Fruit fly (Drosophila melanogaster) whole organism, larva: Measurements from ENCODE around the gene Ccp84Ab.

Experiments
- noc ChIP-seq: fragments of 200-800 bp; sonication (Bioruptor generic); optimal IDR thresholded peaks from 3 replicates; lab custom pipeline; 2019; ENCODE audit warnings: missing biosample characterization, mild to moderate bottlenecking, missing genetic modification characterization, moderate library complexity

The Ccp84Ab gene

dm6 chr3R:6690139-6690538 lies 12.5 kb downstream of the Ccp84Ab start, which contains the start of gene Ccp84Af:
Gene Ccp84Af (minus strand): TSS chr3R:6690239.
- TF ChIP-seq noc (tag; lab: Kevin White, UChicago), result no peak

dm6 chr3R:6688160-6688559 lies 14.5 kb downstream of the Ccp84Ab start:
- no peak for TF ChIP-seq noc (tag; lab: Kevin White, UChicago)

- no peak for TF ChIP-seq noc (tag; lab: Kevin White, UChicago)
Measured at dm6 chr3R:6687219-6687618, 15.5 kb downstream of the Ccp84Ab start.

dm6 chr3R:6686428-6686827 lies 16.2 kb downstream of the Ccp84Ab start, which contains the start of gene Ccp84Ag:
Gene Ccp84Ag (plus strand): TSS chr3R:6686728.
- TF ChIP-seq noc (tag; lab: Kevin White, UChicago), result no peak

- no peak for TF ChIP-seq noc (tag; lab: Kevin White, UChicago)
Measured at dm6 chr3R:6684145-6684544, 18.5 kb downstream of the Ccp84Ab start, which contains the start of gene Edg84A. Gene Edg84A (plus strand): TSS chr3R:6684445.

- no peak for TF ChIP-seq noc (tag; lab: Kevin White, UChicago)
Measured at dm6 chr3R:6683671-6684070, 19.0 kb downstream of the Ccp84Ab start.

- TF ChIP-seq noc (tag; lab: Kevin White, UChicago), result no peak
Measured at dm6 chr3R:6683135-6683534, 19.5 kb downstream of the Ccp84Ab start.

dm6 chr3R:6678480-6678879 lies 24.2 kb downstream of the Ccp84Ab start, which contains the start of gene lab:
Gene lab (minus strand): TSS chr3R:6678590.
- TF ChIP-seq noc (tag; lab: Kevin White, UChicago), result no peak

- no peak for TF ChIP-seq noc (tag; lab: Kevin White, UChicago)
Measured at dm6 chr3R:6674548-6674947, 28.1 kb downstream of the Ccp84Ab start.

dm6 chr3R:6672303-6673007 lies 30.2 kb downstream of the Ccp84Ab start:
- TF ChIP-seq noc (tag; lab: Kevin White, UChicago), result no peak

- no peak for TF ChIP-seq noc (tag; lab: Kevin White, UChicago)
Measured at dm6 chr3R:6668234-6668633, 34.4 kb downstream of the Ccp84Ab start.

- TF ChIP-seq noc (tag; lab: Kevin White, UChicago), result no peak
Measured at dm6 chr3R:6667245-6667644, 35.4 kb downstream of the Ccp84Ab start.

dm6 chr3R:6665117-6665654 lies 37.5 kb downstream of the Ccp84Ab start:
- TF ChIP-seq noc (tag; lab: Kevin White, UChicago), result no peak

dm6 chr3R:6664371-6665116 lies 38.1 kb downstream of the Ccp84Ab start:
- no peak for TF ChIP-seq noc (tag; lab: Kevin White, UChicago)

dm6 chr3R:6663289-6663666 lies 39.4 kb downstream of the Ccp84Ab start:
- no peak for TF ChIP-seq noc (tag; lab: Kevin White, UChicago)

- TF ChIP-seq noc (tag; lab: Kevin White, UChicago), result no peak
Measured at dm6 chr3R:6662613-6663288, 39.9 kb downstream of the Ccp84Ab start.
